Worm (Caenorhabditis elegans) whole organism, early embryonic: ENCODE measurements around the gene C26D10.3.

Experiments
- ama-1 ChIP-seq: fragments of 150-350 bp; optimal IDR thresholded peaks from 2 replicates; lab custom pipeline; 2014
- hmbx-1 ChIP-seq: sonication (generic microtip); optimal IDR thresholded peaks from 2 replicates; lab custom pipeline; 2016; ENCODE audit warnings: mild to moderate bottlenecking, missing genetic modification characterization, missing compliant biosample characterization

DNA sequence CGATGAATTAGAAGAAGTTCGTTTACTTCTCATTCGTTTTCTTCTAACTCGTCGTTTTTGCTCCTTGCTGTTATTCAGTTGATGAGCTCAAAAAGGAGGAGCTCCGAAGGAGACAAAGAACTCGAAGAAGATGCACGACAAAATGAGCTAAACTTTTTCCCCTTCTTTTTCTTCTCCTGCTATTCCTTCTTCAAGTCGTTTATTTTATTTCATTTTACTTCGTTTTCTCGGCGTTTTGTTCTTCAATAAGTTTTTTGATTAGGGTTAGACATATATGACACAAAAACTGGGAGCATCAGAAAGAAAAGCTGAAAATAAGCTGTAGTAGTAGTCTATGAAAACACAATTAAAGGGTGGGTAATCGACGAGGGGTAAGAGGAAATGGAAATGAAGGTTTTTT lies 13.2 kb upstream of the C26D10.3 start:
- TF ChIP-seq ama-1 (lab: Kevin White, UChicago) (no peak), hmbx-1 (tag; lab: Kevin White, UChicago) (no peak)
